Fruit fly (Drosophila melanogaster) whole organism, pupa: ENCODE data around the gene TwdlC.

Source experiments
- CG10348 ChIP-seq: fragments of 200-800 bp; sonication (Bioruptor generic); IDR thresholded peaks from 2 replicates; pipeline ENCODE4 v1.3.6; 2022; ENCODE audit warnings: missing biosample characterization, missing genetic modification characterization
- CG12605 ChIP-seq: fragments of 200-800 bp; sonication (Bioruptor generic); IDR thresholded peaks from 2 replicates; pipeline ENCODE4 v1.3.6; 2022; ENCODE audit warnings: missing biosample characterization, missing genetic modification characterization
- CG13204 ChIP-seq: fragments of 200-800 bp; sonication (Bioruptor generic); optimal IDR thresholded peaks from 2 replicates; lab custom pipeline; 2018; ENCODE audit warnings: missing biosample characterization, mild to moderate bottlenecking, missing genetic modification characterization, moderate library complexity
- CG14655 ChIP-seq: fragments of 200-800 bp; sonication (Bioruptor generic); optimal IDR thresholded peaks from 3 replicates; lab custom pipeline; 2017; ENCODE audit warnings: mild to moderate bottlenecking, missing biosample characterization, missing genetic modification reagents, missing genetic modification characterization
- CG15710 ChIP-seq: fragments of 200-800 bp; sonication (Bioruptor generic); optimal IDR thresholded peaks from 2 replicates; lab custom pipeline; 2018; ENCODE audit warnings: missing biosample characterization, mild to moderate bottlenecking, missing genetic modification characterization, moderate library complexity
- CG17806 ChIP-seq: fragments of 200-800 bp; sonication (Bioruptor generic); optimal IDR thresholded peaks from 2 replicates; lab custom pipeline; 2018; ENCODE audit warnings: missing biosample characterization, mild to moderate bottlenecking, missing genetic modification characterization, moderate library complexity
- CG32121 ChIP-seq: fragments of 200-800 bp; sonication (Bioruptor generic); IDR thresholded peaks from 2 replicates; pipeline ENCODE4 v1.3.6; 2022; ENCODE audit warnings: missing biosample characterization, missing genetic modification characterization
- CG34367 ChIP-seq: fragments of 200-800 bp; sonication (Bioruptor generic); optimal IDR thresholded peaks from 2 replicates; lab custom pipeline; 2018; ENCODE audit warnings: missing biosample characterization, mild to moderate bottlenecking, missing genetic modification characterization
- CG4496 ChIP-seq: fragments of 200-800 bp; sonication (Bioruptor generic); IDR thresholded peaks from 3 replicates; pipeline ENCODE4 v1.3.6; 2022; ENCODE audit warnings: missing biosample characterization, missing genetic modification characterization
- CG8159 ChIP-seq: fragments of 200-800 bp; sonication (Bioruptor generic); optimal IDR thresholded peaks from 3 replicates; lab custom pipeline; 2018; ENCODE audit warnings: missing biosample characterization, mild to moderate bottlenecking, missing genetic modification characterization, moderate library complexity
- CG8301 ChIP-seq: fragments of 200-800 bp; sonication (Bioruptor generic); optimal IDR thresholded peaks from 2 replicates; lab custom pipeline; 2018; ENCODE audit warnings: missing biosample characterization, mild to moderate bottlenecking, missing genetic modification characterization
- CG9948 ChIP-seq: fragments of 200-800 bp; sonication (Bioruptor generic); optimal IDR thresholded peaks from 2 replicates; lab custom pipeline; 2018; ENCODE audit warnings: missing biosample characterization, mild to moderate bottlenecking, missing genetic modification characterization, moderate library complexity
- D1 ChIP-seq: fragments of 200-800 bp; sonication (Bioruptor generic); optimal IDR thresholded peaks from 2 replicates; lab custom pipeline; 2018; ENCODE audit warnings: missing biosample characterization, mild to moderate bottlenecking, missing genetic modification characterization, moderate library complexity
- EcR ChIP-seq: fragments of 200-800 bp; sonication (Bioruptor generic); optimal IDR thresholded peaks from 3 replicates; lab custom pipeline; 2019; ENCODE audit warnings: missing biosample characterization, missing genetic modification characterization, mild to moderate bottlenecking, moderate library complexity, missing genetic modification reagents
- Ets98B ChIP-seq: fragments of 200-800 bp; sonication (Bioruptor generic); IDR thresholded peaks from 2 replicates; pipeline ENCODE4 v1.3.6; 2022; ENCODE audit warnings: missing biosample characterization, missing genetic modification characterization
- Pif1A ChIP-seq: fragments of 200-800 bp; sonication (Bioruptor generic); optimal IDR thresholded peaks from 3 replicates; lab custom pipeline; 2016; ENCODE audit warnings: missing biosample characterization, missing genetic modification characterization
- Pif1B ChIP-seq: fragments of 200-800 bp; sonication (Bioruptor generic); optimal IDR thresholded peaks from 3 replicates; lab custom pipeline; 2016; ENCODE audit warnings: missing biosample characterization, missing genetic modification characterization
- Snoo ChIP-seq: fragments of 200-800 bp; sonication (Bioruptor generic); optimal IDR thresholded peaks from 3 replicates; lab custom pipeline; 2017; ENCODE audit warnings: missing biosample characterization, mild to moderate bottlenecking, missing genetic modification characterization, inconsistent platforms
- fd96Ca ChIP-seq: fragments of 200-800 bp; sonication (Bioruptor generic); IDR thresholded peaks from 3 replicates; pipeline ENCODE4 v1.3.6; 2022; ENCODE audit warnings: missing biosample characterization, missing genetic modification characterization
- gl ChIP-seq: fragments of 200-800 bp; sonication (Bioruptor generic); optimal IDR thresholded peaks from 2 replicates; lab custom pipeline; 2018; ENCODE audit warnings: missing biosample characterization, mild to moderate bottlenecking, missing genetic modification characterization
- rn ChIP-seq: fragments of 200-800 bp; sonication (Bioruptor generic); IDR thresholded peaks from 2 replicates; pipeline ENCODE4 v1.3.6; 2022; ENCODE audit warnings: missing biosample characterization, missing genetic modification characterization

TwdlC gene

dm6 chr3R:26994532-26994931 is at the start of gene TwdlC:
TwdlC (plus strand) TSS chr3R:26994832.
- TF ChIP-seq CG9948 (tag; lab: Kevin White, UChicago) (no peak), CG32121 (no peak), Snoo (tag; lab: Kevin White, UChicago) (no peak), CG15710 (tag; lab: Kevin White, UChicago) (no peak), fd96Ca (no peak), EcR (GFP tag; lab: Kevin White, UChicago) (no peak), CG4496 (GFP tag; lab: Robert Waterston, UW) (no peak), Pif1A (GFP tag; lab: Kevin White, UChicago) (no peak), rn (GFP tag; lab: Robert Waterston, UW) (no peak), CG10348 (no peak), CG8159 (tag; lab: Kevin White, UChicago) (no peak)

dm6 chr3R:26945233-26945632 is 49.4 kb upstream of the TwdlC start, which contains the start of gene CG14252:
CG14252 (plus strand) TSS chr3R:26945534.
- TF ChIP-seq CG8159 (tag; lab: Kevin White, UChicago) (no peak), Pif1A (GFP tag; lab: Kevin White, UChicago) (no peak), CG9948 (tag; lab: Kevin White, UChicago) (no peak), CG15710 (tag; lab: Kevin White, UChicago) (no peak), CG10348 (no peak), CG32121 (no peak), CG12605 (GFP tag; lab: Robert Waterston, UW) (no peak), gl (no peak)

DNA sequence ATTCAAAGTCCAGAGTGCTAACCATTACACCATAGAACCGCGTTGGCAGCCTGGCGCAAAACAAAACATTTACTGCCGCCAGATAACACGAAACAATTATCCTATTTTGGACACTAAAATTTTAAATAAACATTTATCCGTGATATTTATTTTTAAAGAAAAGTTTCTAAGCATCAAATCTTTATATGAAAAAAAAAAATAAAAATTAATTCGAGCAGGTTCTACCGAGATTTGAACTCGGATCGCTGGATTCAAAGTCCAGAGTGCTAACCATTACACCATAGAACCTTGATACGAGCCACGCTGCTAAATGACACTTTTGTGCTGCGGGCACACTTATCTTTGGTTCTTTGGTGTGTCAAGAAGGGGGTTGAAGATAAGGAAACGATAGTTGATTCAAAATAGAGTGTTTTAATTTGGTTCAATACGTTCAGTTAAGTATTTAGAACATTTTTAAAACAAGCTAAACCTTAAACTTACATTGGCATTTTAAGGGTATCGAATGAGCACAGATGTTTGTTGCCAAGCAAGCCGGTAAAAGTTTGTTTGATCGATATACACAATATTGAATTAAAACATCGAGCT is 47.2 kb upstream of the TwdlC start, which contains the start of gene Spag1:
Gene Spag1, plus strand, starts transcription at position 535 of the 585 bp plus-strand sequence.
- TF ChIP-seq CG8159 (tag; lab: Kevin White, UChicago) (peak; percentile 3), EcR (GFP tag; lab: Kevin White, UChicago) (peak; percentile 31), CG14655 (no peak), CG10348 (no peak), fd96Ca (no peak), D1 (tag; lab: Kevin White, UChicago) (peak; percentile 35), CG9948 (tag; lab: Kevin White, UChicago) (no peak), gl (peak; percentile 58), Pif1A (GFP tag; lab: Kevin White, UChicago) (peak; percentile 34), CG8301 (tag; lab: Kevin White, UChicago) (peak; percentile 26), CG17806 (tag; lab: Kevin White, UChicago) (peak; percentile 45), CG12605 (GFP tag; lab: Robert Waterston, UW) (peak; percentile 70), CG13204 (GFP tag; lab: Kevin White, UChicago) (no peak), CG15710 (tag; lab: Kevin White, UChicago) (peak; percentile 5), CG34367 (tag; lab: Kevin White, UChicago) (no peak), rn (GFP tag; lab: Robert Waterston, UW) (no peak), Ets98B (GFP tag; lab: Robert Waterston, UW) (peak; percentile 38; the same call in 1 of the 2 replicates), Snoo (tag; lab: Kevin White, UChicago) (peak; percentile 3), CG4496 (GFP tag; lab: Robert Waterston, UW) (no peak), Pif1B (GFP tag; lab: Kevin White, UChicago) (peak; percentile 68), CG32121 (no peak)

DNA sequence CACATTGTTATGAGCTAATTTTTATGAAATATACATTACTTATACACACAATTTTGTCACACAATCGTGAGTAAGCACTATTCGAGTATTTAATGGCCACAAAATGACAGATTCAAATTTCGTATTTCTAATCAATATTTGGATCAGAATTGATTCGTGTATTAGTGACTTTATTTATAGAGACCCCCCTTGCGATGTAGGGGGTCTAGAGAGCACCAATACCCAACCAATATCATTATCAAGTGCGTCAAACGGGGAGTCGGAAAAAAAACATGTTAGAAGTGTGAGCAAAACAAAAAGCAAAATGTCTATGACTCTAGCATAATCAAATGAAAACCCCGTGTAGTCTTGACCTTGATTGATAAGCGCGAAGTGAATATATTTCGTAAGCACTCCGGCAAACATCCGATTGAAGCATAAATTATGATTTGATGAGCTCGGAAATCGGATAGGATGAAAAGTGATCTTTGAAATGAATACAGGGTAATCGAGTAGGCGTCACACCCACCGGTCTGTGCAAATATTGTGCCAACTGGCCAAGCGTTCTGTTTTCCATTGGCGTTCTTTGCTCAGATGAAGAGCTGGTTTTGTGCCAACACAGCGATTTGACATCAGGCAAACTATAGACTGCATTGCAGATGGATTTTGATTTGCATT is 42.3 kb upstream of the TwdlC start:
- no peak for TF ChIP-seq CG8301 (tag; lab: Kevin White, UChicago)
- no peak for TF ChIP-seq rn (GFP tag; lab: Robert Waterston, UW)
- TF ChIP-seq D1 (tag; lab: Kevin White, UChicago): no peak
- no peak for TF ChIP-seq CG8159 (tag; lab: Kevin White, UChicago)
- no peak for TF ChIP-seq CG34367 (tag; lab: Kevin White, UChicago)
- TF ChIP-seq Pif1A (GFP tag; lab: Kevin White, UChicago): no peak
- TF ChIP-seq CG17806 (tag; lab: Kevin White, UChicago): no peak
- TF ChIP-seq CG9948 (tag; lab: Kevin White, UChicago): no peak
- TF ChIP-seq CG32121: no peak
- no peak for TF ChIP-seq Ets98B (GFP tag; lab: Robert Waterston, UW)
- TF ChIP-seq CG4496 (GFP tag; lab: Robert Waterston, UW): no peak

dm6 chr3R:26952857-26953477 is 41.7 kb upstream of the TwdlC start:
- no peak for TF ChIP-seq Pif1A (GFP tag; lab: Kevin White, UChicago)
- no peak for TF ChIP-seq CG13204 (GFP tag; lab: Kevin White, UChicago)
- TF ChIP-seq CG9948 (tag; lab: Kevin White, UChicago): no peak
- TF ChIP-seq D1 (tag; lab: Kevin White, UChicago): no peak
- TF ChIP-seq Ets98B (GFP tag; lab: Robert Waterston, UW): no peak
- no peak for TF ChIP-seq CG10348
- no peak for TF ChIP-seq CG17806 (tag; lab: Kevin White, UChicago)
- TF ChIP-seq CG12605 (GFP tag; lab: Robert Waterston, UW): no peak
- TF ChIP-seq fd96Ca: no peak
- no peak for TF ChIP-seq EcR (GFP tag; lab: Kevin White, UChicago)
- TF ChIP-seq CG8301 (tag; lab: Kevin White, UChicago): no peak
- TF ChIP-seq CG15710 (tag; lab: Kevin White, UChicago): no peak
- no peak for TF ChIP-seq rn (GFP tag; lab: Robert Waterston, UW)
- TF ChIP-seq Pif1B (GFP tag; lab: Kevin White, UChicago): no peak
- no peak for TF ChIP-seq gl
